Worm (Caenorhabditis elegans) whole organism, mixed stage, embryonic: ENCODE measurements around the gene unc-77.

Experiments used
- ceh-43 ChIP-seq: fragments of 200-800 bp; sonication (Bioruptor generic); optimal IDR thresholded peaks from 2 replicates; lab custom pipeline; 2018; ENCODE audit warnings: mild to moderate bottlenecking, missing genetic modification characterization, moderate library complexity, missing compliant biosample characterization
- drap-1 ChIP-seq: fragments of 200-800 bp; sonication (Bioruptor generic); optimal IDR thresholded peaks from 3 replicates; lab custom pipeline; 2018; ENCODE audit warnings: mild to moderate bottlenecking, missing genetic modification characterization, missing compliant biosample characterization
- elt-3 ChIP-seq: fragments of 150-350 bp; optimal IDR thresholded peaks from 2 replicates; lab custom pipeline; 2014; ENCODE audit warnings: missing biosample characterization, missing genetic modification characterization
- hlh-1 ChIP-seq: fragments of 150-350 bp; optimal IDR thresholded peaks from 2 replicates; lab custom pipeline; 2014; ENCODE audit warnings: missing biosample characterization, missing genetic modification reagents, missing genetic modification characterization
- nhr-237 ChIP-seq: fragments of 150-350 bp; optimal IDR thresholded peaks from 2 replicates; lab custom pipeline; 2014; ENCODE audit warnings: missing biosample characterization, missing genetic modification characterization
- nhr-76 ChIP-seq: sonication (generic microtip); optimal IDR thresholded peaks from 2 replicates; lab custom pipeline; 2017; ENCODE audit warnings: missing biosample characterization, missing genetic modification characterization
- snpc-4 ChIP-seq: fragments of 150-350 bp; optimal IDR thresholded peaks from 2 replicates; lab custom pipeline; 2014; ENCODE audit warnings: missing biosample characterization, missing genetic modification characterization
- ztf-11 ChIP-seq: fragments of 150-350 bp; optimal IDR thresholded peaks from 2 replicates; lab custom pipeline; 2014; ENCODE audit warnings: missing biosample characterization, missing genetic modification characterization

- TF ChIP-seq nhr-76 (tag; lab: Kevin White, UChicago) (no peak), hlh-1 (tag; lab: Kevin White, UChicago) (no peak), ztf-11 (no peak), nhr-237 (tag; lab: Kevin White, UChicago) (no peak), drap-1 (GFP tag; lab: Kevin White, UChicago) (no peak), ceh-43 (no peak), snpc-4 (tag; lab: Kevin White, UChicago) (no peak), elt-3 (tag; lab: Kevin White, UChicago) (no peak)
Measured at ce11 chrIV:6217503-6217902, 33.8 kb upstream of the unc-77 start.
